Worm (Caenorhabditis elegans) whole organism, early embryonic: ENCODE results near the gene F59B10.3.
A peak's percentile ranks its signal among the peaks of the same experiment; 100 is the strongest.

Experiments used
- B0310.2 ChIP-seq: sonication (generic microtip); optimal IDR thresholded peaks from 2 replicates; lab custom pipeline; 2016; ENCODE audit warnings: mild to moderate bottlenecking, missing genetic modification characterization, missing compliant biosample characterization
- F13C5.2 ChIP-seq: sonication (generic microtip); optimal IDR thresholded peaks from 2 replicates; lab custom pipeline; 2017; ENCODE audit warnings: mild to moderate bottlenecking, missing genetic modification characterization, inconsistent platforms, missing compliant biosample characterization
- aly-1 ChIP-seq: sonication (generic microtip); optimal IDR thresholded peaks from 2 replicates; lab custom pipeline; 2016; ENCODE audit warnings: missing genetic modification characterization, missing compliant biosample characterization
- ama-1 ChIP-seq: fragments of 150-350 bp; optimal IDR thresholded peaks from 2 replicates; lab custom pipeline; 2014
- ceh-13 ChIP-seq: fragments of 200-800 bp; sonication (Bioruptor generic); optimal IDR thresholded peaks from 2 replicates; lab custom pipeline; 2018; ENCODE audit warnings: mild to moderate bottlenecking, missing genetic modification characterization, missing compliant biosample characterization
- ceh-36 ChIP-seq: sonication (generic microtip); optimal IDR thresholded peaks from 2 replicates; lab custom pipeline; 2016; ENCODE audit warnings: missing genetic modification characterization, inconsistent platforms, missing compliant biosample characterization
- ets-7 ChIP-seq: sonication (generic microtip); optimal IDR thresholded peaks from 2 replicates; lab custom pipeline; 2016; ENCODE audit warnings: missing genotype, missing genetic modification characterization, missing compliant biosample characterization
- flt-1 ChIP-seq: fragments of 200-800 bp; sonication (Bioruptor generic); IDR thresholded peaks from 2 replicates; pipeline ENCODE4 v1.3.6; 2022; ENCODE audit warnings: missing genetic modification characterization, missing compliant biosample characterization
- hmbx-1 ChIP-seq: sonication (generic microtip); optimal IDR thresholded peaks from 2 replicates; lab custom pipeline; 2016; ENCODE audit warnings: mild to moderate bottlenecking, missing genetic modification characterization, missing compliant biosample characterization
- hmg-4 ChIP-seq: fragments of 200-800 bp; sonication (Bioruptor generic); optimal IDR thresholded peaks from 2 replicates; lab custom pipeline; 2018; ENCODE audit warnings: mild to moderate bottlenecking, missing genetic modification characterization, missing compliant biosample characterization
- hnd-1 ChIP-seq: sonication (generic microtip); optimal IDR thresholded peaks from 2 replicates; lab custom pipeline; 2016; ENCODE audit warnings: missing genetic modification characterization, missing compliant biosample characterization
- pes-1 ChIP-seq: fragments of 200-800 bp; sonication (Bioruptor generic); IDR thresholded peaks from 2 replicates; pipeline ENCODE4 v1.3.6; 2022; ENCODE audit warnings: missing genetic modification reagents, missing genetic modification characterization, missing compliant biosample characterization
- scrt-1 ChIP-seq: fragments of 200-800 bp; sonication (Bioruptor generic); IDR thresholded peaks from 2 replicates; pipeline ENCODE4 v1.3.6; 2022; ENCODE audit warnings: missing genetic modification characterization, missing compliant biosample characterization
- sea-1 ChIP-seq: fragments of 200-800 bp; sonication (Bioruptor generic); conservative IDR thresholded peaks from 2 replicates; pipeline ENCODE4 v1.3.6; 2022; ENCODE audit warnings: missing genetic modification characterization, missing compliant biosample characterization
- tbx-11 ChIP-seq: fragments of 200-800 bp; sonication (Bioruptor generic); IDR thresholded peaks from 2 replicates; pipeline ENCODE4 v1.3.6; 2022; ENCODE audit warnings: missing genetic modification characterization, missing compliant biosample characterization
- tbx-37 ChIP-seq: fragments of 200-800 bp; sonication (Bioruptor generic); conservative IDR thresholded peaks from 2 replicates; pipeline ENCODE4 v1.3.6; 2022; ENCODE audit warnings: missing genetic modification reagents, missing genetic modification characterization, missing compliant biosample characterization
- tra-4 ChIP-seq: sonication (generic microtip); optimal IDR thresholded peaks from 2 replicates; lab custom pipeline; 2017; ENCODE audit warnings: missing genetic modification characterization, missing compliant biosample characterization

F59B10.3 gene

DNA sequence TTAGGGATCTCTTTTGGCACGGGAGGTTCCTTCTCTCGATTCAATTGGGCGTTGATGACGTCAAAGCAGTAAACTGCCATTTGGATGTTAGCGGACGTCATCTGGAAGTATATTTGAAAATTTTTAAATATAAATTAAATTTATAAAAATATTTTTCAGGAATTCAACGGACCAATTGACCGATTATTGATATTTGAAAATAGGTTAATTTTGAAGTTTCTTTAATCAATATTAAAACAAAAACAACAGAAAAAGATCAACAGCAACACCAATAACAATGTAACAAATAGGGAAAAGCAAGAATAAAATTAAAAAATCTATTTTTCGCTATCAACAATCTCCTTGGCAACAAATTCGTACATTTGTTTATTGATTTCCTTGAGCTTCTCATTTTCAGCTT lies 28.9 kb downstream of the F59B10.3 start, which contains the start of gene R166.3:
TSS of gene R166.3 (minus strand) at position 101 of the 400 bp plus-strand sequence.
- TF ChIP-seq pes-1 (GFP tag; lab: Robert Waterston, UW) (no peak), B0310.2 (no peak), hnd-1 (tag; lab: Kevin White, UChicago) (no peak), aly-1 (tag; lab: Kevin White, UChicago) (no peak), F13C5.2 (tag; lab: Kevin White, UChicago) (no peak), sea-1 (GFP tag; lab: Robert Waterston, UW) (no peak), scrt-1 (GFP tag; lab: Robert Waterston, UW) (no peak), ceh-36 (no peak), flt-1 (no peak), tra-4 (tag; lab: Kevin White, UChicago) (no peak), hmg-4 (GFP tag; lab: Kevin White, UChicago) (no peak), hmbx-1 (no peak), tbx-11 (GFP tag; lab: Robert Waterston, UW) (no peak), ceh-13 (GFP tag; lab: Kevin White, UChicago) (no peak), ama-1 (no peak), tbx-37 (GFP tag; lab: Robert Waterston, UW) (no peak)

ce11 chrII:10541923-10542486 lies 31.7 kb downstream of the F59B10.3 start, which contains the start of gene pro-1:
Gene pro-1 (minus strand): TSS chrII:10541996.
- TF ChIP-seq flt-1 (no peak; the same call in 1 of the 2 replicates), scrt-1 (GFP tag; lab: Robert Waterston, UW) (no peak), ama-1 (peak; percentile 81), tbx-11 (GFP tag; lab: Robert Waterston, UW) (no peak), ets-7 (tag; lab: Kevin White, UChicago) (no peak), F13C5.2 (tag; lab: Kevin White, UChicago) (peak; percentile 47), tbx-37 (GFP tag; lab: Robert Waterston, UW) (peak; percentile 5; the same call in 1 of the 2 replicates), pes-1 (GFP tag; lab: Robert Waterston, UW) (peak; percentile 71; the same call in 1 of the 2 replicates), sea-1 (GFP tag; lab: Robert Waterston, UW) (peak; percentile 81), hmg-4 (GFP tag; lab: Kevin White, UChicago) (peak; percentile 2)

DNA sequence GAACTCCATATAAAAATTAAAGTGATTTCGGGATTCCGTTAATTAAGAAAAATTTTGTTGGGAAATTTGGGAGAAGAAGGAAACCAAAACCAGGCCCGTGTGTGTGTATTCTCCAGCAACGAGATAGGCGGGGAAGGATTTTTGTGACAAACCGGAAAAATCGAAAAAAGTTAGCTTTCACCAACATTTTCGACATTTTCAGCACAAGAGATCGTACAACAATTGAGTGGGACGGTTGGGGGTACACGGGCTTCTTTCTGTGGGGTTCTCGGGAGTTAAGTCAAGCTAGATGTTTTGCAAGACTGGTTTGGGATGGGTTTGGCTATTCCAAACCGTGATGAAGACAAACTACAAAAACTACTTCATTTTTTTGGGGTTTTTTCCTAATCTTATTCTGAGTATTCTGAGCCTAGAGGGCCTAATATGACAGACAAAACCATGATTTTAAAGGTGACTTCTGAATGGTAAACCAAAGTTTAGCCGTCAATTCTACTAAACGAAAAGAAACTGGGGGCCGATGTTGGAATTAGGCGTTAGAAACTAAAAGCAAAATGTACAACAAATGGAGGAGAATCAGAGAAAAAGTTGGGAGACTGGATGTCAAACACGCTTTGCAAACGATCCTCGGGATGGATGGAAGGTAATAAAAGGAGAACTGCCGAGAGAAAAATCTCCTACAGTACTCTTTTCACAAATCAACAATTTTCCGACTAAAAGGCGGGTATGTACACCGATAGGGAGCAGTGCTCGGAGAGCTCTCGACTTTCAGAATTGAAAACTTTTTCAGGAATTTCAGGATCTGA lies 32.5 kb downstream of the F59B10.3 start:
- no peak for TF ChIP-seq tbx-37 (GFP tag; lab: Robert Waterston, UW)
- TF ChIP-seq ets-7 (tag; lab: Kevin White, UChicago): no peak
- TF ChIP-seq hmbx-1: no peak
- peak; percentile 74 for TF ChIP-seq ama-1
- TF ChIP-seq tra-4 (tag; lab: Kevin White, UChicago): no peak
- TF ChIP-seq aly-1 (tag; lab: Kevin White, UChicago): no peak
- no peak for TF ChIP-seq sea-1 (GFP tag; lab: Robert Waterston, UW)
- TF ChIP-seq F13C5.2 (tag; lab: Kevin White, UChicago): no peak
- TF ChIP-seq tbx-11 (GFP tag; lab: Robert Waterston, UW): no peak
- TF ChIP-seq ceh-36: no peak
- TF ChIP-seq hnd-1 (tag; lab: Kevin White, UChicago): no peak
- no peak for TF ChIP-seq scrt-1 (GFP tag; lab: Robert Waterston, UW)
- 0 out of 2 replicates have a peak, but pooled peaks have one; percentile 7 for TF ChIP-seq pes-1 (GFP tag; lab: Robert Waterston, UW)

- TF ChIP-seq scrt-1 (GFP tag; lab: Robert Waterston, UW) (0 out of 2 replicates have a peak, but pooled peaks have one; percentile 35), tra-4 (tag; lab: Kevin White, UChicago) (no peak)
Observed at ce11 chrII:10543457-10544137, 33.3 kb downstream of the F59B10.3 start.

DNA sequence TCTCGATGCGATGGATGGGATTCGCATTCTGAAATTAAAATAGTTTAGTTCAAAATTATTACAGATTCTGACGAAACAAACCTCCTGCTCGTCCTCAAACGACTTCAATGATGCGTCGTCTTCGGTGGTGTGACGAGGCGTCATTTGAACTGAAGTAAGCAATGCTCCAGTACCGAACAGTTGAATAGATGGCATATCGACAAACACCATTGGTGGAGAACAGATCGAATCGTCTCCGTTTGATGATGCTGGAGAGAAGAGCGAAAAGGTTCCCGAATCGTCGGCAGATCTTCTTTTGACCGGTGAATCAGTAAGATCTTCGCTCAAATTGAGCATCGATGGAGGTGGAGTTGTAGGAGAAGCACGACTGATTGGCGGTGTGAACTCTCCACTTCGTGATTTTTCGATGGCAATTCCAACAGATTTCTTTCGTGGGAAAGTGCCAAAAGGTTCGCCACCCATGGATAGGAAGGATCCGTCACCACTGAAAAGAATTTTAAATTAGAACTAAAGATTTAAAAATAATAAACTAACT lies 34.1 kb downstream of the F59B10.3 start:
- TF ChIP-seq B0310.2 (no peak), ama-1 (peak; percentile 22)

- no peak for TF ChIP-seq tbx-11 (GFP tag; lab: Robert Waterston, UW)
- no peak for TF ChIP-seq hnd-1 (tag; lab: Kevin White, UChicago)
- TF ChIP-seq pes-1 (GFP tag; lab: Robert Waterston, UW): peak; percentile 73
- TF ChIP-seq ets-7 (tag; lab: Kevin White, UChicago): no peak
- TF ChIP-seq aly-1 (tag; lab: Kevin White, UChicago): no peak
- TF ChIP-seq scrt-1 (GFP tag; lab: Robert Waterston, UW): no peak
- no peak for TF ChIP-seq tbx-37 (GFP tag; lab: Robert Waterston, UW)
- TF ChIP-seq ama-1: no peak
- TF ChIP-seq ceh-36: peak; percentile 34
- no peak for TF ChIP-seq B0310.2
- no peak for TF ChIP-seq sea-1 (GFP tag; lab: Robert Waterston, UW)
- no peak for TF ChIP-seq tra-4 (tag; lab: Kevin White, UChicago)
- TF ChIP-seq hmbx-1: no peak
- TF ChIP-seq ceh-13 (GFP tag; lab: Kevin White, UChicago): peak; percentile 30
- 0 out of 2 replicates have a peak, but pooled peaks have one; percentile 36 for TF ChIP-seq flt-1
- no peak for TF ChIP-seq hmg-4 (GFP tag; lab: Kevin White, UChicago)
- TF ChIP-seq F13C5.2 (tag; lab: Kevin White, UChicago): no peak
Observed at ce11 chrII:10545213-10545612, 34.9 kb downstream of the F59B10.3 start.
